Comparison of ENCODE assay signal across 1 fruit fly cellular context in the genomic region with DNA sequence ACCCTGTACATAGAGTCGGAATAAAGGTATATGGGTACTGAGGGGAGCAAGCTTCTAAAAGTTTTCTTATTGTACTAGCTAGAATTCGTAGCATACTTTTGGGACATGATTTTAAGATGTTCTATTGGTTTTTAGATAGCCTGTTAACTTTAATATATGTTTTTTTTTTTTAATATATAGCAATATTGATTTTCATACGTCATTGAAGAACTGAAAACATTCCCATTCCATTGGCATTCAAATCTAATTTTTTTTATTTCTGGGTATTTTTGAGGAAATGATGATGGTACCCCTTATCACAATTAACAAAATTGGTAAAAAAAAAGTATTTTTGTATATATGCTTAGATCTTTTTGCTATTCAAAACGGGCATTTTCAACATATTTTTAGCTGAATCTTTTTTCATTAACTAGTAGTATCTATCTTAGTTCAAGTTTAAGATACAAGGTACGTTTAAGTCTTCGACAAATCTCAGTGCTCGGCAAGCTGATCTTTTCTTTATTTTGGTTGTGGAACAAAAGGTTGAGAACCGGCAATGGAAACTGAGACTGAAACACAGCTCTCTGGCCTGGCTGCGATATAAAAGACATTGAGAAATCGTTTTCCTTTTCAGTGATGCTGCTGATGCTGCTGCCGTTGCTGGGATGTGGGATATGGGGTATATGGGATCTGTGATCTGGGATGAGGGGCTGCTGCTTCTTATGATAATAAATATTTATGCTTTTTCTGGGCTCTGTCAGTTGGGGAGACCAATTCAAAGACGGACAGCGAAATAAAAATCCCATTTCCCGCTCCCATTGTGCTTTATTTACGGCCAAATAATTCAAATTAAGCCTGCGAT.
A peak's percentile ranks its signal among the peaks of the same experiment; 100 is the strongest.
TF ChIP-seq lines count a peak whose summit lies in the region.

No protein-coding gene starts in this region.

TF ChIP-seq in whole organism, embryonic, 481 proteins besides CTCF, POLR2A, EP300 and RAD21 (continued from another document and continues in another):
- TF ChIP-seq CG17385 (GFP tag; optimal IDR thresholded peaks at IDR 0.05; lab: Kevin White, UChicago) (peak; percentile 25), bcd (GFP tag; optimal IDR thresholded peaks at IDR 0.05; lab: Kevin White, UChicago) (peak; percentile 31), tup (GFP tag; optimal IDR thresholded peaks at IDR 0.05; lab: Kevin White, UChicago) (no peak), Hmr (GFP tag; optimal IDR thresholded peaks at IDR 0.05; lab: Kevin White, UChicago) (no peak), CG9437 (GFP tag; optimal IDR thresholded peaks at IDR 0.05; lab: Kevin White, UChicago) (peak; percentile 64), Atf-2 (GFP tag; optimal IDR thresholded peaks at IDR 0.05; lab: Kevin White, UChicago) (no peak), tgo (GFP tag; IDR thresholded peaks at IDR 0.05; lab: Robert Waterston, UW) (peak; percentile 44; the same call in 1 of the 3 replicates), gt (GFP tag; IDR thresholded peaks at IDR 0.05; lab: Robert Waterston, UW) (no peak), MBD-R2 (GFP tag; IDR thresholded peaks at IDR 0.05; lab: Robert Waterston, UW) (no peak; the same call in 1 of the 2 replicates), CG7372 (GFP tag; IDR thresholded peaks at IDR 0.05; lab: Robert Waterston, UW) (no peak), bsh (GFP tag; optimal IDR thresholded peaks at IDR 0.05; lab: Kevin White, UChicago) (peak; percentile 2 to 49), sna (GFP tag; IDR thresholded peaks at IDR 0.05; lab: Robert Waterston, UW; ENCODE audit: partially characterized antibody) (no peak), BEAF-32 (GFP tag; optimal IDR thresholded peaks at IDR 0.05; lab: Kevin White, UChicago) (no peak), CG3847 (GFP tag; IDR thresholded peaks at IDR 0.05; lab: Robert Waterston, UW) (no peak), gsb-n (tag; optimal IDR thresholded peaks at IDR 0.05; lab: Kevin White, UChicago) (no peak), chif (GFP tag; optimal IDR thresholded peaks at IDR 0.05; lab: Kevin White, UChicago) (no peak), CG6791 (GFP tag; IDR thresholded peaks at IDR 0.05; lab: Robert Waterston, UW; ENCODE audit: partially characterized antibody) (0 out of 3 replicates have a peak, but pooled peaks have one; percentile 18), Scr (GFP tag; IDR thresholded peaks at IDR 0.05; lab: Robert Waterston, UW; ENCODE audit: partially characterized antibody) (no peak), NC2α (GFP tag; optimal IDR thresholded peaks at IDR 0.05; lab: Kevin White, UChicago) (no peak), row (GFP tag; IDR thresholded peaks at IDR 0.05; lab: Robert Waterston, UW) (peak; percentile 61), CG3281 (GFP tag; optimal IDR thresholded peaks at IDR 0.05; lab: Kevin White, UChicago) (no peak), croc (GFP tag; conservative IDR thresholded peaks at IDR 0.05; lab: Robert Waterston, UW) (no peak; the same call in 2 of the 3 replicates), pum (GFP tag; optimal IDR thresholded peaks at IDR 0.05; lab: Kevin White, UChicago) (no peak), stwl (tag; optimal IDR thresholded peaks at IDR 0.05; lab: Kevin White, UChicago) (no peak), Mes4 (GFP tag; optimal IDR thresholded peaks at IDR 0.05; lab: Kevin White, UChicago) (no peak), Max (GFP tag; optimal IDR thresholded peaks at IDR 0.05; lab: Kevin White, UChicago) (no peak), CG10366 (GFP tag; IDR thresholded peaks at IDR 0.05; lab: Robert Waterston, UW) (no peak), ci (GFP tag; IDR thresholded peaks at IDR 0.05; lab: Robert Waterston, UW) (0 out of 3 replicates have a peak, but pooled peaks have one; percentile 3), schlank (tag; optimal IDR thresholded peaks at IDR 0.05; lab: Kevin White, UChicago) (no peak), repo (GFP tag; optimal IDR thresholded peaks at IDR 0.05; lab: Kevin White, UChicago) (no peak), wek (GFP tag; optimal IDR thresholded peaks at IDR 0.05; lab: Kevin White, UChicago) (no peak), NK7.1 (GFP tag; optimal IDR thresholded peaks at IDR 0.05; lab: Kevin White, UChicago) (no peak), Xbp1 (GFP tag; optimal IDR thresholded peaks at IDR 0.05; lab: Kevin White, UChicago) (peak; percentile 36), CG12769 (tag; optimal IDR thresholded peaks at IDR 0.05; lab: Kevin White, UChicago) (peak; percentile 69), ken (GFP tag; IDR thresholded peaks at IDR 0.05; lab: Robert Waterston, UW) (no peak), ac (GFP tag; optimal IDR thresholded peaks at IDR 0.05; lab: Kevin White, UChicago) (no peak), dpn (GFP tag; optimal IDR thresholded peaks at IDR 0.05; lab: Kevin White, UChicago) (peak in 1 of 2 experiments; percentile 15), Poxn (GFP tag; IDR thresholded peaks at IDR 0.05; lab: Robert Waterston, UW) (no peak), CG12219 (GFP tag; optimal IDR thresholded peaks at IDR 0.05; lab: Kevin White, UChicago) (no peak), CG4854 (GFP tag; optimal IDR thresholded peaks at IDR 0.05; lab: Kevin White, UChicago) (no peak), lov (optimal IDR thresholded peaks at IDR 0.05; lab: Kevin White, UChicago) (no peak), lov (GFP tag; IDR thresholded peaks at IDR 0.05; lab: Robert Waterston, UW) (no peak), Stat92E (GFP tag; optimal IDR thresholded peaks at IDR 0.05; lab: Kevin White, UChicago) (no peak), Mrtf (GFP tag; IDR thresholded peaks at IDR 0.05; lab: Robert Waterston, UW) (no peak), CG30020 (tag; optimal IDR thresholded peaks at IDR 0.05; lab: Kevin White, UChicago) (no peak), CG32532 (GFP tag; IDR thresholded peaks at IDR 0.05; lab: Robert Waterston, UW) (peak; percentile 53), CG1024 (GFP tag; IDR thresholded peaks at IDR 0.05; lab: Robert Waterston, UW) (no peak), CG8290 (GFP tag; optimal IDR thresholded peaks at IDR 0.05; lab: Kevin White, UChicago) (no peak), CG8290 (tag; optimal IDR thresholded peaks at IDR 0.05; lab: Kevin White, UChicago) (no peak), Doc2 (GFP tag; IDR thresholded peaks at IDR 0.05; lab: Robert Waterston, UW) (no peak), sd (tag; optimal IDR thresholded peaks at IDR 0.05; lab: Kevin White, UChicago) (no peak), CG9727 (GFP tag; optimal IDR thresholded peaks at IDR 0.05; lab: Kevin White, UChicago) (peak; percentile 70), otp (GFP tag; IDR thresholded peaks at IDR 0.05; lab: Robert Waterston, UW) (no peak), CG42726 (GFP tag; IDR thresholded peaks at IDR 0.05; lab: Robert Waterston, UW; ENCODE audit: partially characterized antibody) (no peak), ttk (GFP tag; IDR thresholded peaks at IDR 0.05; lab: Robert Waterston, UW) (0 out of 2 replicates have a peak, but pooled peaks have one; percentile 28), CG6689 (GFP tag; IDR thresholded peaks at IDR 0.05; lab: Robert Waterston, UW) (0 out of 2 replicates have a peak, but pooled peaks have one; percentile 23), CG8765 (GFP tag; IDR thresholded peaks at IDR 0.05; lab: Robert Waterston, UW) (no peak; the same call in 1 of the 2 replicates), corto (GFP tag; optimal IDR thresholded peaks at IDR 0.05; lab: Kevin White, UChicago) (no peak), CG14965 (GFP tag; optimal IDR thresholded peaks at IDR 0.05; lab: Kevin White, UChicago; ENCODE audit: borderline replicate concordance) (no peak), zen (tag; optimal IDR thresholded peaks at IDR 0.05; lab: Kevin White, UChicago) (no peak), caup (GFP tag; optimal IDR thresholded peaks at IDR 0.05; lab: Kevin White, UChicago; ENCODE audit: severe bottlenecking) (no peak), dimm (GFP tag; IDR thresholded peaks at IDR 0.05; lab: Robert Waterston, UW) (no peak), CG6854 (GFP tag; optimal IDR thresholded peaks at IDR 0.05; lab: Kevin White, UChicago) (no peak), CG4820 (GFP tag; optimal IDR thresholded peaks at IDR 0.05; lab: Kevin White, UChicago) (peak; percentile 42), slou (GFP tag; optimal IDR thresholded peaks at IDR 0.05; lab: Kevin White, UChicago) (no peak), Chrac-16 (GFP tag; optimal IDR thresholded peaks at IDR 0.05; lab: Kevin White, UChicago) (peak; percentile 52), TFAM (GFP tag; optimal IDR thresholded peaks at IDR 0.05; lab: Kevin White, UChicago) (no peak), CG13424 (tag; optimal IDR thresholded peaks at IDR 0.05; lab: Kevin White, UChicago) (peak; percentile 44), CG14667 (GFP tag; IDR thresholded peaks at IDR 0.05; lab: Robert Waterston, UW) (peak; percentile 16; the same call in 1 of the 2 replicates), Opbp (GFP tag; IDR thresholded peaks at IDR 0.05; lab: Robert Waterston, UW; ENCODE audit: partially characterized antibody) (no peak), inv (GFP tag; IDR thresholded peaks at IDR 0.05; lab: Robert Waterston, UW; ENCODE audit: partially characterized antibody) (no peak), so (GFP tag; IDR thresholded peaks at IDR 0.05; lab: Robert Waterston, UW) (no peak), CG18599 (GFP tag; optimal IDR thresholded peaks at IDR 0.05; lab: Kevin White, UChicago) (peak; percentile 35), CG8388 (GFP tag; optimal IDR thresholded peaks at IDR 0.05; lab: Kevin White, UChicago) (peak; percentile 41), wdn (GFP tag; IDR thresholded peaks at IDR 0.05; lab: Robert Waterston, UW) (no peak), Atf3 (GFP tag; optimal IDR thresholded peaks at IDR 0.05; lab: Kevin White, UChicago) (no peak), ems (GFP tag; optimal IDR thresholded peaks at IDR 0.05; lab: Kevin White, UChicago) (no peak), Myb (GFP tag; optimal IDR thresholded peaks at IDR 0.05; lab: Kevin White, UChicago) (no peak), CG18011 (GFP tag; optimal IDR thresholded peaks at IDR 0.05; lab: Kevin White, UChicago) (no peak), Hr78 (GFP tag; optimal IDR thresholded peaks at IDR 0.05; lab: Kevin White, UChicago) (no peak), jigr1 (GFP tag; IDR thresholded peaks at IDR 0.05; lab: Robert Waterston, UW) (no peak), tin (GFP tag; optimal IDR thresholded peaks at IDR 0.05; lab: Kevin White, UChicago) (no peak), esg (GFP tag; conservative IDR thresholded peaks at IDR 0.05; lab: Robert Waterston, UW) (no peak), luna (GFP tag; optimal IDR thresholded peaks at IDR 0.05; lab: Kevin White, UChicago) (no peak), rib (GFP tag; IDR thresholded peaks at IDR 0.05; lab: Robert Waterston, UW) (no peak), knrl (GFP tag; IDR thresholded peaks at IDR 0.05; lab: Robert Waterston, UW; ENCODE audit: partially characterized antibody) (no peak), tna (GFP tag; IDR thresholded peaks at IDR 0.05; lab: Robert Waterston, UW; ENCODE audit: partially characterized antibody) (no peak), YL-1 (GFP tag; optimal IDR thresholded peaks at IDR 0.05; lab: Kevin White, UChicago) (no peak), sens (GFP tag; lab: Kevin White, UChicago) (peak; percentile 88), CG18764 (GFP tag; optimal IDR thresholded peaks at IDR 0.05; lab: Kevin White, UChicago) (no peak), run (tag; optimal IDR thresholded peaks at IDR 0.05; lab: Kevin White, UChicago) (no peak), Nf-YA (GFP tag; IDR thresholded peaks at IDR 0.05; lab: Robert Waterston, UW) (no peak), usp (GFP tag; optimal IDR thresholded peaks at IDR 0.05; lab: Kevin White, UChicago) (no peak), HLH4C (GFP tag; IDR thresholded peaks at IDR 0.05; lab: Robert Waterston, UW; ENCODE audit: partially characterized antibody) (no peak), CG4360 (GFP tag; IDR thresholded peaks at IDR 0.05; lab: Robert Waterston, UW) (no peak), CG2129 (GFP tag; IDR thresholded peaks at IDR 0.05; lab: Robert Waterston, UW; ENCODE audit: partially characterized antibody) (no peak), jumu (GFP tag; optimal IDR thresholded peaks at IDR 0.05; lab: Kevin White, UChicago) (no peak), cad (GFP tag; optimal IDR thresholded peaks at IDR 0.05; lab: Kevin White, UChicago) (no peak), CG6272 (GFP tag; IDR thresholded peaks at IDR 0.05; lab: Robert Waterston, UW) (no peak), fd96Cb (tag; optimal IDR thresholded peaks at IDR 0.05; lab: Kevin White, UChicago) (peak; percentile 58), gem (tag; optimal IDR thresholded peaks at IDR 0.05; lab: Kevin White, UChicago) (peak; percentile 64), Blimp-1 (GFP tag; optimal IDR thresholded peaks at IDR 0.05; lab: Kevin White, UChicago) (peak; percentile 21), CG11723 (GFP tag; optimal IDR thresholded peaks at IDR 0.05; lab: Kevin White, UChicago) (no peak), gfzf (GFP tag; optimal IDR thresholded peaks at IDR 0.05; lab: Kevin White, UChicago) (no peak), CG4424 (GFP tag; optimal IDR thresholded peaks at IDR 0.05; lab: Kevin White, UChicago) (peak; percentile 59), Ets65A (GFP tag; lab: Kevin White, UChicago) (peak; percentile 89), Bdp1 (GFP tag; optimal IDR thresholded peaks at IDR 0.05; lab: Kevin White, UChicago) (no peak), sim (GFP tag; IDR thresholded peaks at IDR 0.05; lab: Robert Waterston, UW) (no peak), Neu2 (GFP tag; optimal IDR thresholded peaks at IDR 0.05; lab: Kevin White, UChicago; ENCODE audit: borderline replicate concordance) (no peak), CG6683 (GFP tag; optimal IDR thresholded peaks at IDR 0.05; lab: Kevin White, UChicago) (no peak), kah (GFP tag; optimal IDR thresholded peaks at IDR 0.05; lab: Kevin White, UChicago) (no peak), Hmx (GFP tag; optimal IDR thresholded peaks at IDR 0.05; lab: Kevin White, UChicago) (no peak), CG2889 (GFP tag; IDR thresholded peaks at IDR 0.05; lab: Robert Waterston, UW) (no peak), CG32772 (GFP tag; IDR thresholded peaks at IDR 0.05; lab: Robert Waterston, UW) (0 out of 2 replicates have a peak, but pooled peaks have one; percentile 39), CG11696 (GFP tag; IDR thresholded peaks at IDR 0.05; lab: Robert Waterston, UW) (no peak), crp (GFP tag; optimal IDR thresholded peaks at IDR 0.05; lab: Kevin White, UChicago) (no peak), dm (GFP tag; optimal IDR thresholded peaks at IDR 0.05; lab: Kevin White, UChicago) (no peak), slp2 (GFP tag; optimal IDR thresholded peaks at IDR 0.05; lab: Kevin White, UChicago) (no peak), C15 (GFP tag; IDR thresholded peaks at IDR 0.05; lab: Robert Waterston, UW) (no peak), Bgb (GFP tag; IDR thresholded peaks at IDR 0.05; lab: Robert Waterston, UW; ENCODE audit: partially characterized antibody) (no peak), pnt (GFP tag; optimal IDR thresholded peaks at IDR 0.05; lab: Kevin White, UChicago) (no peak), BtbVII (GFP tag; optimal IDR thresholded peaks at IDR 0.05; lab: Kevin White, UChicago) (peak; percentile 49), CG11695 (GFP tag; IDR thresholded peaks at IDR 0.05; lab: Robert Waterston, UW) (peak; percentile 43; the same call in 1 of the 3 replicates)
